Fruit fly (Drosophila melanogaster) whole organism, prepupa: ENCODE measurements around the gene Sec23.
A peak's percentile ranks its signal among the peaks of the same experiment; 100 is the strongest.

Experiments used
- Blimp-1 ChIP-seq: fragments of 200-800 bp; sonication (Bioruptor generic); optimal IDR thresholded peaks from 3 replicates; lab custom pipeline; 2017; ENCODE audit warnings: missing biosample characterization, missing genetic modification characterization, mild to moderate bottlenecking, moderate library complexity, missing genetic modification reagents
- CG10631 ChIP-seq: fragments of 200-800 bp; sonication (Bioruptor generic); optimal IDR thresholded peaks from 2 replicates; lab custom pipeline; 2016; ENCODE audit warnings: missing biosample characterization, missing genetic modification characterization
- CG11762 ChIP-seq: fragments of 200-800 bp; sonication (Bioruptor generic); optimal IDR thresholded peaks from 3 replicates; lab custom pipeline; 2016; ENCODE audit warnings: missing biosample characterization, missing genetic modification characterization; ENCODE audit not compliant: insufficient read depth
- CG15336 ChIP-seq: fragments of 200-800 bp; sonication (Bioruptor generic); IDR thresholded peaks from 2 replicates; pipeline ENCODE4 v1.3.6; 2022; ENCODE audit warnings: missing biosample characterization, missing genetic modification characterization
- CG1621 ChIP-seq: fragments of 200-800 bp; sonication (Bioruptor generic); optimal IDR thresholded peaks from 3 replicates; lab custom pipeline; 2018; ENCODE audit warnings: missing biosample characterization, mild to moderate bottlenecking, missing genetic modification characterization
- CG16779 ChIP-seq: fragments of 200-800 bp; sonication (Bioruptor generic); optimal IDR thresholded peaks from 3 replicates; lab custom pipeline; 2017; ENCODE audit warnings: missing biosample characterization, mild to moderate bottlenecking, missing genetic modification characterization
- CG3032 ChIP-seq: fragments of 200-800 bp; optimal IDR thresholded peaks from 2 replicates; lab custom pipeline; 2019; ENCODE audit warnings: missing biosample characterization, mild to moderate bottlenecking, missing genetic modification characterization, moderate library complexity
- CG31627 ChIP-seq: fragments of 200-800 bp; sonication (Bioruptor generic); optimal IDR thresholded peaks from 3 replicates; lab custom pipeline; 2016; ENCODE audit warnings: missing biosample characterization, missing genetic modification characterization
- CG32006 ChIP-seq: fragments of 200-800 bp; sonication (Bioruptor generic); optimal IDR thresholded peaks from 3 replicates; lab custom pipeline; 2017; ENCODE audit warnings: missing biosample characterization, mild to moderate bottlenecking, missing genetic modification characterization
- CG34406 ChIP-seq: fragments of 200-800 bp; sonication (Bioruptor generic); optimal IDR thresholded peaks from 3 replicates; lab custom pipeline; 2016; ENCODE audit warnings: missing biosample characterization, missing genetic modification characterization
- CG6163 ChIP-seq: fragments of 200-800 bp; sonication (Bioruptor generic); IDR thresholded peaks from 3 replicates; pipeline ENCODE4 v1.3.6; 2022; ENCODE audit warnings: missing biosample characterization, missing genetic modification characterization
- CG6792 ChIP-seq: fragments of 200-800 bp; sonication (Bioruptor generic); optimal IDR thresholded peaks from 3 replicates; lab custom pipeline; 2016; ENCODE audit warnings: missing biosample characterization, missing genetic modification characterization
- CG6854 ChIP-seq: fragments of 200-800 bp; sonication (Bioruptor generic); optimal IDR thresholded peaks from 2 replicates; lab custom pipeline; 2017; ENCODE audit warnings: missing biosample characterization, mild to moderate bottlenecking, missing genetic modification characterization
- CG8119 ChIP-seq: fragments of 200-800 bp; sonication (Bioruptor generic); IDR thresholded peaks from 3 replicates; pipeline ENCODE4 v1.3.6; 2022; ENCODE audit warnings: missing biosample characterization, missing genetic modification characterization
- CG8319 ChIP-seq: fragments of 200-800 bp; sonication (Bioruptor generic); optimal IDR thresholded peaks from 3 replicates; lab custom pipeline; 2016; ENCODE audit warnings: missing biosample characterization, missing genetic modification characterization
- Eip93F ChIP-seq: fragments of 200-800 bp; sonication (Bioruptor generic); optimal IDR thresholded peaks from 2 replicates; lab custom pipeline; 2016; ENCODE audit warnings: missing biosample characterization, mild to moderate bottlenecking, missing genetic modification characterization
- Ets21C ChIP-seq: fragments of 200-800 bp; sonication (Bioruptor generic); optimal IDR thresholded peaks from 3 replicates; lab custom pipeline; 2016; ENCODE audit warnings: missing biosample characterization, missing genetic modification characterization
- Ets96B ChIP-seq: fragments of 200-800 bp; optimal IDR thresholded peaks from 2 replicates; lab custom pipeline; 2019; ENCODE audit warnings: missing biosample characterization, mild to moderate bottlenecking, missing genetic modification characterization, moderate library complexity
- Gug ChIP-seq: fragments of 200-800 bp; sonication (Bioruptor generic); IDR thresholded peaks from 2 replicates; pipeline ENCODE4 v1.3.6; 2022; ENCODE audit warnings: missing biosample characterization, missing genetic modification characterization
- Hr38 ChIP-seq: sonication (Bioruptor generic); optimal IDR thresholded peaks from 2 replicates; lab custom pipeline; 2016; ENCODE audit warnings: missing biosample characterization, missing genetic modification characterization
- Hr39 ChIP-seq: fragments of 200-800 bp; sonication (Bioruptor generic); optimal IDR thresholded peaks from 2 replicates; lab custom pipeline; 2016; ENCODE audit warnings: missing biosample characterization, missing genetic modification characterization
- OdsH ChIP-seq: fragments of 200-800 bp; sonication (Bioruptor generic); optimal IDR thresholded peaks from 3 replicates; lab custom pipeline; 2016; ENCODE audit warnings: missing biosample characterization, missing genetic modification characterization
- Sox14 ChIP-seq: fragments of 200-800 bp; sonication (Bioruptor generic); optimal IDR thresholded peaks from 3 replicates; lab custom pipeline; 2016; ENCODE audit warnings: missing biosample characterization, missing genetic modification characterization
- Sox15 ChIP-seq: fragments of 200-800 bp; sonication (Bioruptor generic); optimal IDR thresholded peaks from 3 replicates; lab custom pipeline; 2016; ENCODE audit warnings: missing biosample characterization, missing genetic modification characterization
- acj6 ChIP-seq: fragments of 200-800 bp; sonication (Bioruptor generic); optimal IDR thresholded peaks from 3 replicates; lab custom pipeline; 2016; ENCODE audit warnings: missing biosample characterization, missing genetic modification characterization
- cyc ChIP-seq: fragments of 200-800 bp; sonication (Bioruptor generic); optimal IDR thresholded peaks from 3 replicates; lab custom pipeline; 2016; ENCODE audit warnings: missing biosample characterization, missing genetic modification characterization
- dac ChIP-seq: fragments of 200-800 bp; sonication (Bioruptor generic); optimal IDR thresholded peaks from 2 replicates; lab custom pipeline; 2017; ENCODE audit warnings: missing biosample characterization, mild to moderate bottlenecking, missing genetic modification characterization
- dsx ChIP-seq: fragments of 200-800 bp; optimal IDR thresholded peaks from 3 replicates; lab custom pipeline; 2019; ENCODE audit warnings: missing biosample characterization, mild to moderate bottlenecking, missing genetic modification characterization, moderate library complexity; ENCODE audit not compliant: poor library complexity, severe bottlenecking
- esn ChIP-seq: fragments of 200-800 bp; sonication (Bioruptor generic); optimal IDR thresholded peaks from 2 replicates; lab custom pipeline; 2016; ENCODE audit warnings: missing biosample characterization, mild to moderate bottlenecking, missing genetic modification characterization, moderate library complexity
- fd59A ChIP-seq: fragments of 200-800 bp; sonication (Bioruptor generic); optimal IDR thresholded peaks from 2 replicates; lab custom pipeline; 2017; ENCODE audit warnings: missing biosample characterization, mild to moderate bottlenecking, missing genetic modification characterization, missing genetic modification reagents
- fd85E ChIP-seq: fragments of 200-800 bp; sonication (Bioruptor generic); optimal IDR thresholded peaks from 3 replicates; lab custom pipeline; 2016; ENCODE audit warnings: missing biosample characterization, missing genetic modification characterization
- fkh ChIP-seq: fragments of 200-800 bp; sonication (Bioruptor generic); optimal IDR thresholded peaks from 3 replicates; lab custom pipeline; 2017; ENCODE audit warnings: missing biosample characterization, mild to moderate bottlenecking, missing genetic modification characterization, moderate library complexity
- lz ChIP-seq: fragments of 200-800 bp; sonication (Bioruptor generic); optimal IDR thresholded peaks from 3 replicates; lab custom pipeline; 2016; ENCODE audit warnings: missing biosample characterization, missing genetic modification characterization
- pdm3 ChIP-seq: fragments of 200-800 bp; sonication (Bioruptor generic); optimal IDR thresholded peaks from 3 replicates; lab custom pipeline; 2016; ENCODE audit warnings: missing biosample characterization, missing genetic modification characterization
- spab ChIP-seq: fragments of 200-800 bp; sonication (Bioruptor generic); optimal IDR thresholded peaks from 2 replicates; lab custom pipeline; 2017; ENCODE audit warnings: missing biosample characterization, mild to moderate bottlenecking, missing genetic modification characterization, missing genetic modification reagents
- ss ChIP-seq, 2 experiments: fragments of 200-800 bp; sonication (Bioruptor generic); optimal IDR thresholded peaks; 2 replicates in 1 of 2; 3 replicates in 1 of 2; lab custom pipeline; 2017 to 2018; ENCODE audit warnings: mild to moderate bottlenecking in 2 of 2, missing biosample characterization in 2 of 2, missing genetic modification characterization in 2 of 2, moderate library complexity in 1 of 2
- svp ChIP-seq: fragments of 200-800 bp; sonication (Bioruptor generic); peaks from one replicate; lab custom pipeline; 2016; ENCODE audit warnings: missing biosample characterization, missing genetic modification characterization
- vri ChIP-seq: fragments of 200-800 bp; sonication (Bioruptor generic); optimal IDR thresholded peaks from 3 replicates; lab custom pipeline; 2016; ENCODE audit warnings: missing biosample characterization, mild to moderate bottlenecking, missing genetic modification characterization

Sec23 gene

DNA sequence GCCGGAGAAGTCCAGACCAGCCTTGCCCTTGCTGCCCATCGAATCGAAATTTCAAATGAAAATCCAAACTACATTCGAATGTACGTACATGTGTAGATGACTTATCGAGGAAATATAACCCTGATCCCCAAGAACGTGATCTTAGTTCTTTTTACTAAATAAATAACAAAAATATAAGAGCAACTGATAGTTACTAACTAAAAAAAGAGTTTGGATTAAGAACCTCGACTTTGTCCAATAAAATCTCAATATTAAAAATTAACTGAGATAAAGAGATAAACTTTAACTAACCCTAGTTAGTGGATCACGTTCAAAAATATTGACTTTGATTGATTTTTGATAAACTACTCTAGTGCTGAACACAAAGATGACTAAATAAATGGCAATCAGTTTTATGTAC lies 13.3 kb upstream of the Sec23 start, which contains the start of gene CG31546:
TSS of gene CG31546 (minus strand) at position 101 of the 400 bp plus-strand sequence.
- TF ChIP-seq fd85E (GFP tag; lab: Kevin White, UChicago): no peak
- TF ChIP-seq acj6: no peak
- TF ChIP-seq spab (GFP tag; lab: Kevin White, UChicago): no peak
- TF ChIP-seq CG31627: no peak
- TF ChIP-seq Hr39 (GFP tag; lab: Kevin White, UChicago): no peak
- no peak for TF ChIP-seq CG8119 (GFP tag; lab: Robert Waterston, UW)
- TF ChIP-seq CG3032 (tag; lab: Kevin White, UChicago): no peak
- TF ChIP-seq pdm3 (GFP tag; lab: Kevin White, UChicago): no peak
- no peak for TF ChIP-seq Hr38 (GFP tag; lab: Kevin White, UChicago)
- TF ChIP-seq fd59A (GFP tag; lab: Kevin White, UChicago): no peak
- TF ChIP-seq CG8319 (GFP tag; lab: Kevin White, UChicago): no peak

dm6 chr3R:5636519-5637430 lies 12.1 kb upstream of the Sec23 start, which contains the start of the genes CG31548 and CG12170:
TSS of gene CG31548 (minus strand) at chr3R:5636852.
TSS of gene CG12170 (plus strand) at chr3R:5637234.
- peak; percentile 40 for TF ChIP-seq CG6792 (GFP tag; lab: Kevin White, UChicago)
- peak; percentile 38 for TF ChIP-seq CG3032 (tag; lab: Kevin White, UChicago)
- peak; percentile 56 for TF ChIP-seq CG31627
- no peak for TF ChIP-seq Eip93F (GFP tag; lab: Kevin White, UChicago)
- no peak for TF ChIP-seq CG16779 (tag; lab: Kevin White, UChicago)
- peak; percentile 69 for TF ChIP-seq esn (GFP tag; lab: Kevin White, UChicago)
- peak; percentile 47; the same call in 2 of the 3 replicates for TF ChIP-seq CG6163 (GFP tag; lab: Robert Waterston, UW)
- TF ChIP-seq CG15336 (GFP tag; lab: Robert Waterston, UW): peak; percentile 59
- peak; percentile 63 for TF ChIP-seq svp (GFP tag; lab: Kevin White, UChicago)
- TF ChIP-seq Sox15: peak; percentile 27
- TF ChIP-seq cyc: peak; percentile 34
- TF ChIP-seq CG11762 (GFP tag; lab: Kevin White, UChicago): no peak
- peak; percentile 55; the same call in 2 of the 3 replicates for TF ChIP-seq CG8119 (GFP tag; lab: Robert Waterston, UW)

DNA sequence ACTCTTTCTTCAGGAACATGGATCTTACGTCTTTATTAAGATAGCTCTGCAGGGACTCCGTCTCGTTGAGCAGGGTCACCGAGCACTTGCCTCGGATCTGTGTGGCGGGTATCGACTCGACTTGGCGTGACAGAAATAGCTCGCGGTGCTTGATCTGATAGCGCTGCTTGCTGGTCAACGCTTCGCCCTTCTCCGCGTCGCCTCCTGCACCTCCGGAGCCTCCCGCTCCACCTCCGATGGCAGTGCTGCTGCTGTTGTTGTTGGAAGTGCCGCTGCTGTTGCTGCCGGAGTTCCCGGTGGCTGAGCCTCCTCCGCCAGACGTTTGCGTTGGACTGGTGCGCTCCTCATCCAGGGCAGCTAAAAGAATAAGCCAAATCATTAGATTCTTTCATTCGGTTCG lies 5.4 kb upstream of the Sec23 start:
- peak; percentile 86 for TF ChIP-seq svp (GFP tag; lab: Kevin White, UChicago)
- TF ChIP-seq CG6854 (GFP tag; lab: Kevin White, UChicago): no peak

- TF ChIP-seq lz (GFP tag; lab: Kevin White, UChicago): no peak
- no peak for TF ChIP-seq dac (GFP tag; lab: Kevin White, UChicago)
- TF ChIP-seq CG6792 (GFP tag; lab: Kevin White, UChicago): peak; percentile 5
- 0 out of 2 replicates have a peak, but pooled peaks have one; percentile 11 for TF ChIP-seq Gug (GFP tag; lab: Robert Waterston, UW)
- peak; percentile 60 for TF ChIP-seq Eip93F (GFP tag; lab: Kevin White, UChicago)
- TF ChIP-seq spab (GFP tag; lab: Kevin White, UChicago): no peak
- TF ChIP-seq CG32006 (GFP tag; lab: Kevin White, UChicago): no peak
- no peak for TF ChIP-seq dsx (GFP tag; lab: Kevin White, UChicago)
- peak; percentile 18 for TF ChIP-seq Sox14
- TF ChIP-seq cyc: peak; percentile 7
- peak; percentile 22 for TF ChIP-seq vri (GFP tag; lab: Kevin White, UChicago)
- TF ChIP-seq CG1621: no peak
- TF ChIP-seq Blimp-1 (GFP tag; lab: Kevin White, UChicago): no peak
- TF ChIP-seq OdsH (GFP tag; lab: Kevin White, UChicago): no peak
- no peak for TF ChIP-seq pdm3 (GFP tag; lab: Kevin White, UChicago)
- TF ChIP-seq acj6: no peak
- TF ChIP-seq CG34406 (GFP tag; lab: Kevin White, UChicago): peak; percentile 22
- no peak for TF ChIP-seq Ets96B (tag; lab: Kevin White, UChicago)
- TF ChIP-seq svp (GFP tag; lab: Kevin White, UChicago): peak; percentile 88
- TF ChIP-seq Ets21C (GFP tag; lab: Kevin White, UChicago): no peak
- TF ChIP-seq CG6163 (GFP tag; lab: Robert Waterston, UW): 0 out of 3 replicates have a peak, but pooled peaks have one; percentile 38
- no peak for TF ChIP-seq CG10631 (GFP tag; lab: Kevin White, UChicago)
- no peak for TF ChIP-seq Sox15
- peak; percentile 41 for TF ChIP-seq fkh (GFP tag; lab: Kevin White, UChicago)
- no peak for TF ChIP-seq CG8319 (GFP tag; lab: Kevin White, UChicago)
- TF ChIP-seq ss (GFP tag; optimal IDR thresholded peaks at IDR 0.05; lab: Kevin White, UChicago): no peak
- TF ChIP-seq fd85E (GFP tag; lab: Kevin White, UChicago): no peak
- peak; percentile 17 for TF ChIP-seq CG3032 (tag; lab: Kevin White, UChicago)
These were observed 928 bp upstream of the Sec23 start for dm6 chr3R:5647705-5648568.
